Fruit fly (Drosophila melanogaster) whole organism, embryonic: ENCODE measurements around the gene CG6443.

Experiments used
- ATbp ChIP-seq: fragments of 200-800 bp; sonication (Bioruptor generic); optimal IDR thresholded peaks from 2 replicates; lab custom pipeline; 2017; ENCODE audit warnings: missing biosample characterization, mild to moderate bottlenecking, missing genetic modification characterization, missing genetic modification reagents
- Aef1 ChIP-seq: fragments of 200-800 bp; sonication (Bioruptor generic); IDR thresholded peaks from 3 replicates; pipeline ENCODE4 v1.3.6; 2022; ENCODE audit warnings: missing biosample characterization, missing genetic modification characterization
- BEAF-32 ChIP-seq: fragments of 200-800 bp; sonication (Bioruptor generic); optimal IDR thresholded peaks from 3 replicates; lab custom pipeline; 2017; ENCODE audit warnings: missing biosample characterization, missing genetic modification characterization, mild to moderate bottlenecking, moderate library complexity, missing genetic modification reagents
- Bgb ChIP-seq: fragments of 200-800 bp; sonication (Bioruptor generic); IDR thresholded peaks from 2 replicates; pipeline ENCODE4 v1.3.6; 2022; ENCODE audit warnings: missing biosample characterization, missing genetic modification characterization; ENCODE audit not compliant: partially characterized antibody
- C15 ChIP-seq: fragments of 200-800 bp; sonication (Bioruptor generic); IDR thresholded peaks from 3 replicates; pipeline ENCODE4 v1.3.6; 2022; ENCODE audit warnings: missing biosample characterization, missing genetic modification characterization
- CG12104 ChIP-seq: fragments of 200-800 bp; sonication (Bioruptor generic); optimal IDR thresholded peaks from 3 replicates; lab custom pipeline; 2016; ENCODE audit warnings: missing biosample characterization, missing genetic modification characterization
- CG12155 ChIP-seq: fragments of 200-800 bp; sonication (Bioruptor generic); optimal IDR thresholded peaks from 3 replicates; lab custom pipeline; 2016; ENCODE audit warnings: missing biosample characterization, missing genetic modification characterization
- CG12219 ChIP-seq: fragments of 200-800 bp; sonication (Bioruptor generic); optimal IDR thresholded peaks from 3 replicates; lab custom pipeline; 2018; ENCODE audit warnings: missing biosample characterization, mild to moderate bottlenecking, missing genetic modification characterization
- CG12299 ChIP-seq: fragments of 200-800 bp; sonication (Bioruptor generic); optimal IDR thresholded peaks from 2 replicates; lab custom pipeline; 2018; ENCODE audit warnings: missing biosample characterization, mild to moderate bottlenecking, missing genetic modification characterization
- CG13296 ChIP-seq: fragments of 200-800 bp; sonication (Bioruptor generic); optimal IDR thresholded peaks from 3 replicates; lab custom pipeline; 2018; ENCODE audit warnings: missing biosample characterization, mild to moderate bottlenecking, missing genetic modification characterization
- CG14050 ChIP-seq: fragments of 200-800 bp; sonication (Bioruptor generic); IDR thresholded peaks from 3 replicates; pipeline ENCODE4 v1.3.6; 2022; ENCODE audit warnings: missing biosample characterization, missing genetic modification characterization
- CG15011 ChIP-seq: fragments of 200-800 bp; sonication (Bioruptor generic); optimal IDR thresholded peaks from 3 replicates; lab custom pipeline; 2018; ENCODE audit warnings: missing biosample characterization, mild to moderate bottlenecking, missing genetic modification characterization
- CG16779 ChIP-seq: fragments of 200-800 bp; sonication (Bioruptor generic); IDR thresholded peaks from 2 replicates; pipeline ENCODE4 v1.3.6; 2022; ENCODE audit warnings: missing biosample characterization, missing genetic modification characterization
- CG17186 ChIP-seq: fragments of 200-800 bp; sonication (Bioruptor generic); optimal IDR thresholded peaks from 3 replicates; lab custom pipeline; 2017; ENCODE audit warnings: missing biosample characterization, missing genetic modification reagents, missing genetic modification characterization
- CG1832 ChIP-seq: fragments of 200-800 bp; sonication (Bioruptor generic); optimal IDR thresholded peaks from 2 replicates; lab custom pipeline; 2017; ENCODE audit warnings: missing biosample characterization, mild to moderate bottlenecking, missing genetic modification characterization, inconsistent platforms
- CG18599 ChIP-seq: fragments of 200-800 bp; sonication (Bioruptor generic); optimal IDR thresholded peaks from 3 replicates; lab custom pipeline; 2017; ENCODE audit warnings: missing biosample characterization, missing genetic modification characterization, mild to moderate bottlenecking, moderate library complexity, missing genetic modification reagents
- CG2129 ChIP-seq: fragments of 200-800 bp; sonication (Bioruptor generic); IDR thresholded peaks from 2 replicates; pipeline ENCODE4 v1.3.6; 2022; ENCODE audit warnings: missing biosample characterization, missing genetic modification characterization; ENCODE audit not compliant: partially characterized antibody
- CG2712 ChIP-seq: fragments of 200-800 bp; optimal IDR thresholded peaks from 3 replicates; lab custom pipeline; 2019; ENCODE audit warnings: missing biosample characterization, mild to moderate bottlenecking, missing genetic modification characterization, moderate library complexity
- CG30431 ChIP-seq: fragments of 200-800 bp; sonication (Bioruptor generic); optimal IDR thresholded peaks from 2 replicates; lab custom pipeline; 2017; ENCODE audit warnings: missing biosample characterization, missing genetic modification characterization
- CG3163 ChIP-seq: fragments of 200-800 bp; sonication (Bioruptor generic); optimal IDR thresholded peaks from 3 replicates; lab custom pipeline; 2016; ENCODE audit warnings: missing biosample characterization, missing genetic modification characterization
- CG4617 ChIP-seq: fragments of 200-800 bp; sonication (Bioruptor generic); optimal IDR thresholded peaks from 3 replicates; lab custom pipeline; 2016; ENCODE audit warnings: missing biosample characterization, missing genetic modification characterization, borderline replicate concordance
- CG6765 ChIP-seq: fragments of 200-800 bp; sonication (Bioruptor generic); optimal IDR thresholded peaks from 3 replicates; lab custom pipeline; 2017; ENCODE audit warnings: missing biosample characterization, mild to moderate bottlenecking, missing genetic modification characterization
- CHES-1-like ChIP-seq: fragments of 200-800 bp; sonication (Bioruptor generic); optimal IDR thresholded peaks from 2 replicates; lab custom pipeline; 2016; ENCODE audit warnings: missing biosample characterization, missing genetic modification characterization
- CkIIα-i1 ChIP-seq: fragments of 200-800 bp; sonication (Bioruptor generic); IDR thresholded peaks from 2 replicates; pipeline ENCODE4 v1.3.6; 2022; ENCODE audit warnings: missing biosample characterization, missing genetic modification characterization
- Dad ChIP-seq: fragments of 200-800 bp; sonication (Bioruptor generic); optimal IDR thresholded peaks from 3 replicates; lab custom pipeline; 2016; ENCODE audit warnings: missing biosample characterization, missing genetic modification characterization
- Dip3 ChIP-seq: fragments of 200-800 bp; sonication (Bioruptor generic); optimal IDR thresholded peaks from 3 replicates; lab custom pipeline; 2016; ENCODE audit warnings: missing biosample characterization, missing genetic modification characterization
- Doc2 ChIP-seq: fragments of 200-800 bp; sonication (Bioruptor generic); IDR thresholded peaks from 2 replicates; pipeline ENCODE4 v1.3.6; 2022; ENCODE audit warnings: missing biosample characterization, missing genetic modification characterization
- Dp ChIP-seq: fragments of 200-800 bp; sonication (Bioruptor generic); optimal IDR thresholded peaks from 2 replicates; lab custom pipeline; 2018; ENCODE audit warnings: missing biosample characterization, mild to moderate bottlenecking, missing genetic modification characterization, moderate library complexity
- H2.0 ChIP-seq: fragments of 200-800 bp; sonication (Bioruptor generic); IDR thresholded peaks from 2 replicates; pipeline ENCODE4 v1.3.6; 2022; ENCODE audit warnings: missing biosample characterization, missing genetic modification characterization
- HLHmδ ChIP-seq: fragments of 200-800 bp; sonication (Bioruptor generic); optimal IDR thresholded peaks from 2 replicates; lab custom pipeline; 2018; ENCODE audit warnings: missing biosample characterization, mild to moderate bottlenecking, missing genetic modification characterization, moderate library complexity
- HmgZ ChIP-seq: fragments of 200-800 bp; sonication (Bioruptor generic); optimal IDR thresholded peaks from 2 replicates; lab custom pipeline; 2018; ENCODE audit warnings: missing biosample characterization, mild to moderate bottlenecking, missing genetic modification characterization
- Hr39 ChIP-seq: fragments of >200 bp; optimal IDR thresholded peaks from 2 replicates; lab custom pipeline; 2017
- Med ChIP-seq: fragments of 200-800 bp; sonication (Bioruptor generic); peaks from one replicate; lab custom pipeline; 2016; ENCODE audit warnings: missing biosample characterization, missing genetic modification characterization, mild to moderate bottlenecking, inconsistent platforms, moderate library complexity
- NC2α ChIP-seq: fragments of 200-800 bp; sonication (Bioruptor generic); optimal IDR thresholded peaks from 2 replicates; lab custom pipeline; 2016; ENCODE audit warnings: missing biosample characterization, missing genetic modification characterization
- Oaz ChIP-seq: fragments of 200-800 bp; sonication (Bioruptor generic); IDR thresholded peaks from 2 replicates; pipeline ENCODE4 v1.3.6; 2022; ENCODE audit warnings: missing biosample characterization, missing genetic modification characterization
- Opbp ChIP-seq: fragments of 200-800 bp; sonication (Bioruptor generic); IDR thresholded peaks from 3 replicates; pipeline ENCODE4 v1.3.6; 2022; ENCODE audit warnings: missing biosample characterization, missing genetic modification characterization; ENCODE audit not compliant: partially characterized antibody
- Optix ChIP-seq: fragments of 200-800 bp; sonication (Bioruptor generic); IDR thresholded peaks from 3 replicates; pipeline ENCODE4 v1.3.6; 2022; ENCODE audit warnings: missing biosample characterization, missing genetic modification characterization
- Xrp1 ChIP-seq: fragments of 200-800 bp; sonication (Bioruptor generic); IDR thresholded peaks from 2 replicates; pipeline ENCODE4 v1.3.6; 2022; ENCODE audit warnings: missing biosample characterization, missing genetic modification characterization
- corto ChIP-seq: fragments of 200-800 bp; sonication (Bioruptor generic); optimal IDR thresholded peaks from 2 replicates; lab custom pipeline; 2016; ENCODE audit warnings: missing biosample characterization, mild to moderate bottlenecking, missing genetic modification characterization, moderate library complexity
- cwo ChIP-seq: fragments of 200-800 bp; sonication (Bioruptor generic); optimal IDR thresholded peaks from 3 replicates; lab custom pipeline; 2017; ENCODE audit warnings: missing biosample characterization, missing genetic modification characterization, mild to moderate bottlenecking, moderate library complexity, missing genetic modification reagents
- dati ChIP-seq: fragments of 200-800 bp; sonication (Bioruptor generic); IDR thresholded peaks from 2 replicates; pipeline ENCODE4 v1.3.6; 2022; ENCODE audit warnings: missing biosample characterization, missing genetic modification characterization
- ewg ChIP-seq: fragments of 200-800 bp; sonication (Bioruptor generic); optimal IDR thresholded peaks from 3 replicates; lab custom pipeline; 2017; ENCODE audit warnings: mild to moderate bottlenecking, missing biosample characterization, missing genetic modification reagents, missing genetic modification characterization
- fd102C ChIP-seq: fragments of 200-800 bp; sonication (Bioruptor generic); optimal IDR thresholded peaks from 2 replicates; lab custom pipeline; 2018; ENCODE audit warnings: missing biosample characterization, mild to moderate bottlenecking, missing genetic modification characterization, moderate library complexity
- lmd ChIP-seq: fragments of 200-800 bp; sonication (Bioruptor generic); IDR thresholded peaks from 2 replicates; pipeline ENCODE4 v1.3.6; 2022; ENCODE audit warnings: missing biosample characterization, missing genetic modification characterization
- maf-S ChIP-seq: fragments of 200-800 bp; sonication (Bioruptor generic); optimal IDR thresholded peaks from 2 replicates; lab custom pipeline; 2016; ENCODE audit warnings: missing biosample characterization, missing genetic modification characterization
- nmo ChIP-seq: fragments of 200-800 bp; sonication (Bioruptor generic); optimal IDR thresholded peaks from 2 replicates; lab custom pipeline; 2018; ENCODE audit warnings: missing biosample characterization, mild to moderate bottlenecking, missing genetic modification characterization, moderate library complexity
- onecut ChIP-seq: fragments of 200-800 bp; sonication (Bioruptor generic); IDR thresholded peaks from 2 replicates; pipeline ENCODE4 v1.3.6; 2022; ENCODE audit warnings: missing biosample characterization, missing genetic modification characterization
- pb ChIP-seq: fragments of 200-800 bp; sonication (Bioruptor generic); optimal IDR thresholded peaks from 3 replicates; lab custom pipeline; 2016; ENCODE audit warnings: missing biosample characterization, missing genetic modification characterization
- sens ChIP-seq: fragments of 200-800 bp; sonication (Bioruptor generic); peaks from one replicate; lab custom pipeline; 2016; ENCODE audit warnings: missing biosample characterization, missing genetic modification characterization
- tap ChIP-seq: fragments of 200-800 bp; optimal IDR thresholded peaks from 3 replicates; lab custom pipeline; 2019; ENCODE audit warnings: missing biosample characterization, mild to moderate bottlenecking, missing genetic modification characterization, moderate library complexity
- vfl ChIP-seq: fragments of 200-800 bp; sonication (Bioruptor generic); optimal IDR thresholded peaks from 2 replicates; lab custom pipeline; 2016; ENCODE audit warnings: missing biosample characterization, missing genetic modification characterization
- vvl ChIP-seq: fragments of 200-800 bp; sonication (Bioruptor generic); IDR thresholded peaks from 2 replicates; pipeline ENCODE4 v1.3.6; 2022; ENCODE audit warnings: missing biosample characterization, missing genetic modification characterization

CG6443 gene

dm6 chr2L:10697992-10698391, 30.8 kb upstream of the CG6443 start, which contains the start of gene CG7300 (continued):
- TF ChIP-seq CG1832 (GFP tag; lab: Kevin White, UChicago) (no peak), CG2129 (GFP tag; lab: Robert Waterston, UW) (no peak), H2.0 (GFP tag; lab: Robert Waterston, UW) (peak; percentile 35; the same call in 1 of the 2 replicates), corto (no peak), CG2712 (peak; percentile 63), sens (peak; percentile 80), Dip3 (GFP tag; lab: Kevin White, UChicago) (peak; percentile 57), pb (GFP tag; lab: Kevin White, UChicago) (peak; percentile 7), CG12104 (GFP tag; lab: Kevin White, UChicago) (no peak), CG4617 (GFP tag; lab: Kevin White, UChicago) (no peak), CG12155 (GFP tag; lab: Kevin White, UChicago) (peak; percentile 53), tap (tag; lab: Kevin White, UChicago) (peak; percentile 32), CG17186 (GFP tag; lab: Kevin White, UChicago) (no peak), CG18599 (GFP tag; lab: Kevin White, UChicago) (peak; percentile 58), Hr39 (no peak), nmo (GFP tag; lab: Kevin White, UChicago) (peak; percentile 59), Dad (GFP tag; lab: Kevin White, UChicago) (peak; percentile 27), CG6765 (GFP tag; lab: Kevin White, UChicago) (no peak), Oaz (GFP tag; lab: Robert Waterston, UW) (no peak), CHES-1-like (GFP tag; lab: Kevin White, UChicago) (no peak), Med (GFP tag; lab: Kevin White, UChicago) (peak; percentile 93), NC2α (GFP tag; lab: Kevin White, UChicago) (no peak), lmd (GFP tag; lab: Robert Waterston, UW) (peak; percentile 78), BEAF-32 (GFP tag; lab: Kevin White, UChicago) (no peak), dati (GFP tag; lab: Robert Waterston, UW) (no peak), Dp (GFP tag; lab: Kevin White, UChicago) (no peak), Opbp (GFP tag; lab: Robert Waterston, UW) (no peak), ATbp (GFP tag; lab: Kevin White, UChicago) (peak; percentile 29), CG3163 (no peak), vvl (peak; percentile 80), CG16779 (no peak), ewg (no peak), CG12299 (tag; lab: Kevin White, UChicago) (no peak), CG30431 (peak; percentile 9), onecut (no peak), Bgb (no peak), vfl (no peak), Doc2 (no peak), CG13296 (no peak), cwo (GFP tag; lab: Kevin White, UChicago) (peak; percentile 48), HLHmδ (no peak), HmgZ (tag; lab: Kevin White, UChicago) (peak; percentile 20), CG14050 (GFP tag; lab: Robert Waterston, UW) (no peak), CG15011 (GFP tag; lab: Kevin White, UChicago) (no peak), Aef1 (GFP tag; lab: Robert Waterston, UW) (peak; percentile 57; the same call in 2 of the 3 replicates), CG12219 (GFP tag; lab: Kevin White, UChicago) (peak; percentile 23), fd102C (GFP tag; lab: Kevin White, UChicago) (no peak), maf-S (GFP tag; lab: Kevin White, UChicago) (no peak), CkIIα-i1 (GFP tag; lab: Robert Waterston, UW) (no peak), Optix (GFP tag; lab: Robert Waterston, UW) (no peak), C15 (GFP tag; lab: Robert Waterston, UW) (0 out of 3 replicates have a peak, but pooled peaks have one; percentile 31), Xrp1 (peak; percentile 68)
